Worm (Caenorhabditis elegans): ENCODE measurements around the gene glb-3.
A peak's percentile ranks its signal among the peaks of the same experiment; 100 is the strongest.

The glb-3 gene

ce11 chrV:11172667-11173066 is 38.3 kb downstream of the glb-3 start:
- TF ChIP-seq unc-55 (GFP tag; optimal IDR thresholded peaks at IDR 0.05) (no peak), eyg-1 (tag; optimal IDR thresholded peaks at IDR 0.05) (no peak), sox-4 (tag; optimal IDR thresholded peaks at IDR 0.05) (no peak), unc-42 (tag; optimal IDR thresholded peaks at IDR 0.05) (peak; percentile 31), ceh-19 (GFP tag; optimal IDR thresholded peaks at IDR 0.05) (no peak)

- no peak for TF ChIP-seq pha-4 (tag; optimal IDR thresholded peaks at IDR 0.05)
- no peak for TF ChIP-seq odd-2 (tag; optimal IDR thresholded peaks at IDR 0.05)
- no peak for TF ChIP-seq unc-86 (tag; optimal IDR thresholded peaks at IDR 0.05)
- no peak for TF ChIP-seq unc-42 (tag; optimal IDR thresholded peaks at IDR 0.05)
- TF ChIP-seq C08G9.2 (tag; optimal IDR thresholded peaks at IDR 0.05), result no peak
- TF ChIP-seq ama-1 (optimal IDR thresholded peaks at IDR 0.05), result no peak
- no peak for TF ChIP-seq ref-2 (tag; optimal IDR thresholded peaks at IDR 0.05)
- TF ChIP-seq sox-4 (tag; optimal IDR thresholded peaks at IDR 0.05), result no peak
- TF ChIP-seq C38D4.7 (GFP tag; optimal IDR thresholded peaks at IDR 0.05), result no peak
- no peak for TF ChIP-seq tbx-7 (tag; optimal IDR thresholded peaks at IDR 0.05)
- TF ChIP-seq lim-6 (tag; optimal IDR thresholded peaks at IDR 0.05), result no peak
- no peak for TF ChIP-seq hlh-30 (tag; optimal IDR thresholded peaks at IDR 0.05; ENCODE audit: insufficient read depth)
- no peak for TF ChIP-seq pag-3 (tag; optimal IDR thresholded peaks at IDR 0.05; ENCODE audit: borderline replicate concordance)
- no peak for TF ChIP-seq tbx-2 (tag; optimal IDR thresholded peaks at IDR 0.05)
- TF ChIP-seq ceh-18 (tag; optimal IDR thresholded peaks at IDR 0.05), result no peak
- no peak for TF ChIP-seq ceh-30 (tag; optimal IDR thresholded peaks at IDR 0.05)
These were observed 40.3 kb downstream of the glb-3 start for ce11 chrV:11174663-11175062.

ce11 chrV:11176693-11177304 is 42.4 kb downstream of the glb-3 start:
- peak; percentile 46 for TF ChIP-seq elt-2 (tag; optimal IDR thresholded peaks at IDR 0.05)

ce11 chrV:11177577-11177976 is 43.2 kb downstream of the glb-3 start, which contains the start of gene gpa-1:
gpa-1 (minus strand) TSS chrV:11177677.
- TF ChIP-seq fkh-10 (GFP tag; optimal IDR thresholded peaks at IDR 0.05) (no peak), fax-1 (tag; optimal IDR thresholded peaks at IDR 0.05) (no peak), pax-1 (tag; optimal IDR thresholded peaks at IDR 0.05) (no peak), C38D4.7 (GFP tag; optimal IDR thresholded peaks at IDR 0.05) (no peak), ama-1 (optimal IDR thresholded peaks at IDR 0.05) (no peak), pag-3 (tag; optimal IDR thresholded peaks at IDR 0.05; ENCODE audit: borderline replicate concordance) (no peak), hlh-6 (tag; optimal IDR thresholded peaks at IDR 0.05) (no peak), C08G9.2 (tag; optimal IDR thresholded peaks at IDR 0.05) (no peak), pros-1 (tag; optimal IDR thresholded peaks at IDR 0.05) (no peak), nfya-1 (tag; optimal IDR thresholded peaks at IDR 0.05) (no peak), ets-4 (tag; optimal IDR thresholded peaks at IDR 0.05) (no peak), fkh-6 (tag; optimal IDR thresholded peaks at IDR 0.05) (no peak), ceh-31 (tag; optimal IDR thresholded peaks at IDR 0.05) (no peak), ceh-45 (GFP tag; IDR thresholded peaks at IDR 0.05) (no peak), tbx-7 (tag; optimal IDR thresholded peaks at IDR 0.05) (no peak), sdc-2 (tag; optimal IDR thresholded peaks at IDR 0.05) (no peak), ceh-24 (tag; optimal IDR thresholded peaks at IDR 0.05) (no peak), nhr-232 (tag; optimal IDR thresholded peaks at IDR 0.05) (no peak), pqm-1 (tag; optimal IDR thresholded peaks at IDR 0.05) (no peak)

DNA sequence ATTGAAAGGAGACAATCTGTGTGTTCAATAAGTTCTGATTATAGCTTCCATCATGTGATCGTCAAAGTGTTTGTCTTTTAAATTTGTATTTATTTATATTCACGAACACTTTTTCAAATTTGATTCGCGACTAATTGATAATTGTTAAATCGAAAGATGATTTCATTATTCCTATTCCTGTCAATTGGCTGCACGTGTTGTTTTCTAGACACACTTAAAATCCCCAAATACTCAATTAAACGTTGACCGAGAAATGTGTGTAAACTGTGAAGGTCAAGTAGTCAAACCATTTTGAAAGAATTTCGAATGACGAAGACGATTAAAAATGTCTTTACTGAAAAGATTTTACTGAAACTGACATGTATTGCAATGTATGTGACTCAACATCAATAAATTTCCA is 46.6 kb downstream of the glb-3 start:
- TF ChIP-seq ceh-6 (GFP tag; optimal IDR thresholded peaks at IDR 0.05) (no peak), hlh-30 (tag; optimal IDR thresholded peaks at IDR 0.05; ENCODE audit: insufficient read depth) (no peak), pat-9 (tag; optimal IDR thresholded peaks at IDR 0.05) (no peak), dmd-4 (tag; optimal IDR thresholded peaks at IDR 0.05; ENCODE audit: borderline replicate concordance) (no peak), zip-5 (tag; optimal IDR thresholded peaks at IDR 0.05) (no peak), ceh-22 (tag; optimal IDR thresholded peaks at IDR 0.05) (no peak), C38D4.7 (GFP tag; optimal IDR thresholded peaks at IDR 0.05) (no peak), ceh-18 (tag; optimal IDR thresholded peaks at IDR 0.05) (no peak), gmeb-2 (tag; optimal IDR thresholded peaks at IDR 0.05) (no peak), K02D7.2 (tag; optimal IDR thresholded peaks at IDR 0.05) (no peak), lin-11 (tag; optimal IDR thresholded peaks at IDR 0.05) (no peak), ceh-45 (GFP tag; IDR thresholded peaks at IDR 0.05) (no peak), ceh-9 (tag; optimal IDR thresholded peaks at IDR 0.05) (no peak), K09A11.1 (tag; optimal IDR thresholded peaks at IDR 0.05; ENCODE audit: insufficient read depth) (no peak), fkh-6 (tag; optimal IDR thresholded peaks at IDR 0.05) (no peak), pag-3 (tag; optimal IDR thresholded peaks at IDR 0.05; ENCODE audit: borderline replicate concordance) (no peak), ceh-19 (GFP tag; optimal IDR thresholded peaks at IDR 0.05) (no peak), nhr-232 (tag; optimal IDR thresholded peaks at IDR 0.05) (no peak), elt-4 (tag; optimal IDR thresholded peaks at IDR 0.05) (no peak)
